Fruit fly (Drosophila melanogaster): ENCODE measurements around the gene Lsd-2.

The Lsd-2 gene

dm6 chrX:15089146-15089698, 13.2 kb upstream of the Lsd-2 start, which contains the start of gene Rab3-GEF:
Gene Rab3-GEF, plus strand, starts transcription at chrX:15089682.
- TF ChIP-seq sob (GFP tag; IDR thresholded peaks at IDR 0.05) (no peak), scrt (GFP tag; optimal IDR thresholded peaks at IDR 0.05) (peak; percentile 98), sug (tag; optimal IDR thresholded peaks at IDR 0.05) (no peak), Fer3 (tag; optimal IDR thresholded peaks at IDR 0.05) (no peak), Six4 (GFP tag; optimal IDR thresholded peaks at IDR 0.05) (no peak), Sry-β (GFP tag; optimal IDR thresholded peaks at IDR 0.05) (peak; percentile 64), CG15514 (GFP tag; optimal IDR thresholded peaks at IDR 0.05) (no peak), ac (GFP tag; optimal IDR thresholded peaks at IDR 0.05) (no peak), CG15601 (tag; optimal IDR thresholded peaks at IDR 0.05) (no peak), CG10274 (GFP tag; optimal IDR thresholded peaks at IDR 0.05) (no peak), nerfin-1 (tag; optimal IDR thresholded peaks at IDR 0.05) (peak; percentile 93), CG32532 (GFP tag; IDR thresholded peaks at IDR 0.05) (0 out of 2 replicates have a peak, but pooled peaks have one; percentile 10), row (GFP tag; IDR thresholded peaks at IDR 0.05) (peak; percentile 53; the same call in 2 of the 3 replicates), Elba2 (GFP tag; optimal IDR thresholded peaks at IDR 0.05) (no peak), ewg (GFP tag; optimal IDR thresholded peaks at IDR 0.05) (peak; percentile 92), CG13894 (tag; optimal IDR thresholded peaks at IDR 0.05) (peak; percentile 11), CG5180 (GFP tag; optimal IDR thresholded peaks at IDR 0.05) (peak; percentile 26), sens (GFP tag) (peak; percentile 24), dan (GFP tag; IDR thresholded peaks at IDR 0.05) (no peak), schlank (tag; optimal IDR thresholded peaks at IDR 0.05) (no peak), en (GFP tag; optimal IDR thresholded peaks at IDR 0.05) (no peak), p53 (GFP tag; optimal IDR thresholded peaks at IDR 0.05) (peak; percentile 94), Deaf1 (tag; optimal IDR thresholded peaks at IDR 0.05) (peak; percentile 95), CG16779 (GFP tag; IDR thresholded peaks at IDR 0.05) (peak; percentile 64; the same call in 1 of the 2 replicates), sd (tag; optimal IDR thresholded peaks at IDR 0.05) (no peak), CG17568 (GFP tag; optimal IDR thresholded peaks at IDR 0.05) (no peak), Dip3 (GFP tag; optimal IDR thresholded peaks at IDR 0.05) (no peak), CG11093 (GFP tag; IDR thresholded peaks at IDR 0.05) (no peak), Sry-δ (GFP tag; optimal IDR thresholded peaks at IDR 0.05) (peak; percentile 14), Med (GFP tag) (peak; percentile 19), Kr (GFP tag; optimal IDR thresholded peaks at IDR 0.05) (no peak), CG11560 (tag; IDR thresholded peaks at IDR 0.05) (no peak), CG12942 (GFP tag; optimal IDR thresholded peaks at IDR 0.05) (no peak), CG11456 (GFP tag; IDR thresholded peaks at IDR 0.05) (no peak), fru (optimal IDR thresholded peaks at IDR 0.05) (no peak), stwl (tag; optimal IDR thresholded peaks at IDR 0.05) (no peak), PHDP (tag; optimal IDR thresholded peaks at IDR 0.05) (no peak), sens-2 (GFP tag; IDR thresholded peaks at IDR 0.05) (no peak), ATbp (GFP tag; optimal IDR thresholded peaks at IDR 0.05) (no peak), CG6791 (GFP tag; IDR thresholded peaks at IDR 0.05; ENCODE audit: partially characterized antibody) (no peak), hb (GFP tag; IDR thresholded peaks at IDR 0.05; ENCODE audit: partially characterized antibody) (no peak), tna (GFP tag; IDR thresholded peaks at IDR 0.05; ENCODE audit: partially characterized antibody) (no peak), BEAF-32 (GFP tag; optimal IDR thresholded peaks at IDR 0.05) (peak; percentile 18), Max (GFP tag; optimal IDR thresholded peaks at IDR 0.05) (no peak), CG15479 (GFP tag; optimal IDR thresholded peaks at IDR 0.05) (peak; percentile 49), CG7987 (GFP tag; optimal IDR thresholded peaks at IDR 0.05) (no peak), abd-A (tag; optimal IDR thresholded peaks at IDR 0.05) (peak; percentile 34)
